Fruit fly (Drosophila melanogaster): Measurements from ENCODE around the gene CG32187.

dm6 chr3L:17806357-17807025 is at the start of gene CG32187:
- TF ChIP-seq CG4496 (GFP tag; IDR thresholded peaks at IDR 0.05) (no peak), rn (GFP tag; IDR thresholded peaks at IDR 0.05) (no peak), CG9948 (tag; optimal IDR thresholded peaks at IDR 0.05) (no peak), CG8301 (tag; optimal IDR thresholded peaks at IDR 0.05) (no peak), Pif1B (GFP tag; optimal IDR thresholded peaks at IDR 0.05) (no peak), Ets98B (GFP tag; IDR thresholded peaks at IDR 0.05) (no peak), CG15710 (tag; optimal IDR thresholded peaks at IDR 0.05) (no peak), CG14655 (GFP tag; optimal IDR thresholded peaks at IDR 0.05) (no peak), Snoo (tag; optimal IDR thresholded peaks at IDR 0.05) (no peak)
